Worm (Caenorhabditis elegans): Measurements from ENCODE around the gene pitr-3.
A peak's percentile ranks its signal among the peaks of the same experiment; 100 is the strongest.

DNA sequence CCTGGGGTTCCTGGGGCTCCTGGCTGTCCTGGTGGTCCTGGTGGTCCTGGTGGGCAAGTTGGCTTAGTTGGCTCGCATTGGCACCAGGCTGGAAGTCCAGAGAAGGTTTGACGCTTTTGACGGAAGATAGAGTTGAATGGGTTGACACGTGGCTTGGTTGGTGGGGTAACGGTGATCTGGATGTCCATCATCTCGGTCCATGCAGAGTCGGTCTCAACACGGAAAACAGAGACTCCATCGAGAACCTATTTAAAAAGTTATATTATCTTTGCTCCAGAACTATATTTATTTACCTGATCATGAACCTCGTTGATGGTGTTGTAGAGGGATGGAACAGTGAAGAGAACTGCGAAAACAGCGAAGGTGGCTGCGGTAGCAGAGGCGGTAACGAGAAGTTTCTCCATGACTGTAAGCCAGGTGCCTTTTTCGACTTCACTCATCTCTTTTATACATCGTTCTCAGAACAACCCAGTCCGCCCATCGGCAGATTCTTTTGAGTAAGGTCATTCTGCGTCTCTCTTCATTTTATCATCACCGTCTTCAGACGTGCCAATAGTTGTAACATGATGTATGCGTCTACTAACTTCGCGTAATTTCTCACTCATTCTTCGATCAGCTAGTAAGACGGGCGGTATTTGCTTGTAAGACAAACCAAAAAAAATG lies 19.2 kb upstream of the pitr-3 start, which contains the start of gene col-144:
- no peak for TF ChIP-seq ZK546.5 (tag; optimal IDR thresholded peaks at IDR 0.05)
- peak; percentile 73 for TF ChIP-seq ama-1 (optimal IDR thresholded peaks at IDR 0.05)
- no peak for TF ChIP-seq nhr-76 (tag; optimal IDR thresholded peaks at IDR 0.05)
- no peak for TF ChIP-seq aly-2 (tag; optimal IDR thresholded peaks at IDR 0.05)
- no peak for TF ChIP-seq snpc-4 (tag; optimal IDR thresholded peaks at IDR 0.05)
- no peak for TF ChIP-seq pha-4 (tag; optimal IDR thresholded peaks at IDR 0.05)
- no peak for TF ChIP-seq elt-1 (tag; optimal IDR thresholded peaks at IDR 0.05)
- no peak for TF ChIP-seq pqm-1 (tag; optimal IDR thresholded peaks at IDR 0.05)
- no peak for TF ChIP-seq ceh-9 (tag; optimal IDR thresholded peaks at IDR 0.05)
